Worm (Caenorhabditis elegans) whole organism, mixed stage, embryonic: Measurements from ENCODE around the gene T18D3.5.

Source experiments
- M03D4.4 ChIP-seq: sonication (generic microtip); optimal IDR thresholded peaks from 2 replicates; lab custom pipeline; 2017; ENCODE audit warnings: mild to moderate bottlenecking, missing genetic modification characterization, missing compliant biosample characterization
- bed-3 ChIP-seq: fragments of 200-800 bp; sonication (Bioruptor generic); optimal IDR thresholded peaks from 3 replicates; lab custom pipeline; 2018; ENCODE audit warnings: mild to moderate bottlenecking, missing genetic modification characterization, moderate library complexity, missing compliant biosample characterization
- ces-1 ChIP-seq: fragments of 150-350 bp; optimal IDR thresholded peaks from 2 replicates; lab custom pipeline; 2014; ENCODE audit warnings: missing biosample characterization, missing genetic modification reagents, missing genetic modification characterization
- cnd-1 ChIP-seq: fragments of 200-800 bp; sonication (Bioruptor generic); optimal IDR thresholded peaks from 2 replicates; lab custom pipeline; 2018; ENCODE audit warnings: mild to moderate bottlenecking, missing genetic modification characterization, missing compliant biosample characterization
- elt-3 ChIP-seq: fragments of 150-350 bp; optimal IDR thresholded peaks from 2 replicates; lab custom pipeline; 2014; ENCODE audit warnings: missing biosample characterization, missing genetic modification characterization
- flh-1 ChIP-seq: fragments of 200-800 bp; sonication (Bioruptor generic); optimal IDR thresholded peaks from 2 replicates; lab custom pipeline; 2018; ENCODE audit warnings: mild to moderate bottlenecking, missing genetic modification characterization, moderate library complexity, missing compliant biosample characterization
- ham-2 ChIP-seq: fragments of 200-800 bp; sonication (Bioruptor generic); optimal IDR thresholded peaks from 2 replicates; lab custom pipeline; 2018; ENCODE audit warnings: mild to moderate bottlenecking, missing genetic modification characterization, missing compliant biosample characterization
- lin-32 ChIP-seq: fragments of 200-800 bp; sonication (Bioruptor generic); optimal IDR thresholded peaks from 2 replicates; lab custom pipeline; 2018; ENCODE audit warnings: mild to moderate bottlenecking, missing genetic modification characterization, missing compliant biosample characterization
- nhr-12 ChIP-seq: fragments of 150-350 bp; optimal IDR thresholded peaks from 2 replicates; lab custom pipeline; 2014; ENCODE audit warnings: missing biosample characterization, missing genetic modification characterization
- nhr-2 ChIP-seq: fragments of 150-350 bp; optimal IDR thresholded peaks from 2 replicates; lab custom pipeline; 2014; ENCODE audit warnings: missing biosample characterization, missing genetic modification characterization
- pha-4 ChIP-seq: fragments of 150-350 bp; optimal IDR thresholded peaks from 2 replicates; lab custom pipeline; 2018; ENCODE audit warnings: missing biosample characterization, missing genetic modification reagents, missing genetic modification characterization
- sem-2 ChIP-seq: fragments of 200-800 bp; sonication (Bioruptor generic); optimal IDR thresholded peaks from 2 replicates; lab custom pipeline; 2018; ENCODE audit warnings: mild to moderate bottlenecking, missing genetic modification characterization, missing compliant biosample characterization
- unc-120 ChIP-seq: sonication (generic microtip); optimal IDR thresholded peaks from 2 replicates; lab custom pipeline; 2017; ENCODE audit warnings: missing genetic modification characterization, missing compliant biosample characterization; ENCODE audit not compliant: poor library complexity, severe bottlenecking
- zip-8 ChIP-seq: fragments of 150-350 bp; optimal IDR thresholded peaks from 2 replicates; lab custom pipeline; 2014; ENCODE audit warnings: missing biosample characterization, missing genetic modification characterization

Gene T18D3.5

DNA sequence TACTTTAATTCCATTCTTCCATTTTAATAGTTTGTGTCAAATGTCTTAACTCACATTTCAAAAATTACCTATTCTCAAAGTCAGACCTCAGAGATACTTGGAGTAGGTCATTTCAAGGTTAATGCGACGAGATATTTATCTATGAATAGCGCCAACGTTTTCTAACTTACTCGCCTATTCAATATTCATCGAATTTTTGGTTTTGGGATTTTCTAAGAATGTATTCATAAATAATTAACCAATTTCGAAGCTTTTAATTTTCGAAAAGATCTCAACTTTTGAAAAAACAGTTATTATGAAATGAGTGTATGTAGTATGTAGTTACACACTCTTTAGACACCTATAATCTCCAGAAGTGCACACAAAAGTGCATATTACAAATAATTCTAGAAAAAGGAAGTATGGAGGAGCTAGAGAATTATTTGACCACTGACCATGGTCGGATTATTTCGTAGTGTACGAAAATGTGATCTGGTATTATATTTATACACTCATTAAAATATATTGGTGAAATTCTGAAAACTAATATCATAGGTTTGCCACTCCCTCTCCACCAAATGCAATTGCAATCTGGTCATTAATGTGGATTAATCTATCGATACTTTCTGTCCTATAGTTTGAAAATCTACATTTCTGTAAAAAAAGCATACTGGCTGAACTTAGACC is 49.0 kb downstream of the T18D3.5 start:
- TF ChIP-seq nhr-2 (no peak), nhr-12 (tag; lab: Kevin White, UChicago) (no peak), zip-8 (no peak), cnd-1 (tag; lab: Kevin White, UChicago) (no peak)

DNA sequence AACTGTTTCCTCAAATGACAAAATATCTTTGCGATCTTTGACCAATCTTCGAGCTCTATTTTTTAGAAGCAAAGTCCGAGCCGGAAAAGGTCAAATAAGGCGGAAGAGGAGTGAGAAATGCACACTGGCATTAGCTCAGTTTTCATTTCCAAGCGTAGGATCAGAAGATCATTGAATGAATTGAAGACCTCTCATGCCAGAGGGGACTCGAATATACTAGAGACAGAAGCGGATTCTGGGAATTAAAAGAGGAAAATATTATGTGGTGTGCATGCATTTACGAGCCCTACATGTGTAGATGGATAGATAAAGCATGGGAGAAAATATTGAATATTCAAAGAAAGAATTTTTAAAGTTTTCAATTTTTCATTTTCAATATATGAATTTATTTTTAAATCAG is 49.8 kb downstream of the T18D3.5 start:
- no peak for TF ChIP-seq lin-32
- no peak for TF ChIP-seq ces-1
- no peak for TF ChIP-seq sem-2 (GFP tag; lab: Kevin White, UChicago)
- no peak for TF ChIP-seq cnd-1 (tag; lab: Kevin White, UChicago)
- TF ChIP-seq elt-3, result no peak
- TF ChIP-seq unc-120 (tag; lab: Kevin White, UChicago), result no peak
- no peak for TF ChIP-seq flh-1
- TF ChIP-seq bed-3, result no peak
- no peak for TF ChIP-seq ham-2
- no peak for TF ChIP-seq M03D4.4
- no peak for TF ChIP-seq pha-4
